Fruit fly (Drosophila melanogaster) whole organism: ENCODE data around the gene CG10516.

ENCODE experiments used
- Dll ChIP-seq: fragments of >200 bp; optimal IDR thresholded peaks from 2 replicates; lab custom pipeline; 2017
- EcR ChIP-seq, 2 experiments: fragments of >200 bp; optimal IDR thresholded peaks; 2 replicates each; lab custom pipeline; 2017; ENCODE audit warnings: missing biosample characterization in 2 of 2, missing genetic modification characterization in 2 of 2, missing genetic modification reagents in 2 of 2
- pan ChIP-seq: fragments of >200 bp; optimal IDR thresholded peaks from 2 replicates; lab custom pipeline; 2017

DNA sequence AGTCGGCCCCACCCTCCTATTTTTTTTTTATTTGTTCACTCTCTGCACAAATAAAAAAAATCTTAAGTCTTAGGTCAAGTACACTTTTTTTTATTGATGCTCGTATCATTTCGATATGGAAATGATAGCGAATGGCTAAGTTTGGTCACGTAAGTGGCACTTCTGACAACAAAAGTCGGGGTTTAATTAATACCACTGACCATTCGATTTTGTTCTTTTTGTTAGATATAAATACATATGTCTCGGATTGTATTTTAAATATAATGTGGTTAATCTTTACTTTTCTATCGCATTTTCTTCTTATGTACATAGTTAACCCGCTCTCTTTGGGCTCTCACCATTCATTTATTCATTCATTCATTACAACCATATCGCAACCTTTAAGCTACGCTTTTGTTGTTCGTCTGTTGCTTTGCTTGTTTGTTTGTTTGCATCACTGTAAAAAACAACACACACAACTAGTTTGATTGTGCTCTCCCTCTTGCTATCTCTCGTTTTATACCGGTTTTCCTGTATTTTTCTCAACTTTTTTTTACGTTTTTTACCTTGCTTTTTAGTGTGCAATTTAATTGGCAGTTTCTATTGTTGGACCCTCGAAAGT lies 34.2 kb downstream of the CG10516 start:
- TF ChIP-seq EcR (GFP tag; optimal IDR thresholded peaks at IDR 0.05; lab: Kevin White, UChicago) (no peak), pan (no peak), Dll (no peak)
